Worm (Caenorhabditis elegans) whole organism, late embryonic: ENCODE measurements around the gene F59A1.6.

Experiments used
- T23F11.4 ChIP-seq: fragments of 200-800 bp; sonication (Bioruptor generic); optimal IDR thresholded peaks from 2 replicates; lab custom pipeline; 2018; ENCODE audit warnings: mild to moderate bottlenecking, missing genetic modification characterization, missing compliant biosample characterization
- dmd-4 ChIP-seq: sonication (generic microtip); optimal IDR thresholded peaks from 2 replicates; lab custom pipeline; 2016; ENCODE audit warnings: borderline replicate concordance, missing genetic modification characterization, missing compliant biosample characterization
- elt-2 ChIP-seq: sonication (generic microtip); optimal IDR thresholded peaks from 2 replicates; lab custom pipeline; 2016; ENCODE audit warnings: missing genetic modification reagents, missing genetic modification characterization, missing compliant biosample characterization
- ets-4 ChIP-seq: sonication (generic microtip); optimal IDR thresholded peaks from 2 replicates; lab custom pipeline; 2016; ENCODE audit warnings: missing genetic modification characterization, missing compliant biosample characterization
- fkh-10 ChIP-seq: fragments of 150-350 bp; optimal IDR thresholded peaks from 2 replicates; lab custom pipeline; 2014; ENCODE audit warnings: missing biosample characterization, missing genetic modification reagents, missing genetic modification characterization
- hlh-15 ChIP-seq: sonication (generic microtip); optimal IDR thresholded peaks from 2 replicates; lab custom pipeline; 2016; ENCODE audit warnings: missing genetic modification characterization, missing compliant biosample characterization
- hlh-6 ChIP-seq: sonication (generic microtip); optimal IDR thresholded peaks from 2 replicates; lab custom pipeline; 2016; ENCODE audit warnings: missing genotype, missing genetic modification characterization, missing compliant biosample characterization
- nhr-11 ChIP-seq: fragments of 150-350 bp; optimal IDR thresholded peaks from 2 replicates; lab custom pipeline; 2014; ENCODE audit warnings: missing biosample characterization, missing genetic modification characterization
- pha-4 ChIP-seq: fragments of 150-350 bp; optimal IDR thresholded peaks from 2 replicates; lab custom pipeline; 2018; ENCODE audit warnings: missing biosample characterization, missing genetic modification reagents, missing genetic modification characterization
- sox-2 ChIP-seq: fragments of 200-800 bp; sonication (Bioruptor generic); IDR thresholded peaks from 2 replicates; pipeline ENCODE4 v1.3.6; 2022; ENCODE audit warnings: missing genetic modification reagents, missing genetic modification characterization, missing compliant biosample characterization
- sox-4 ChIP-seq: sonication (generic microtip); optimal IDR thresholded peaks from 2 replicates; lab custom pipeline; 2017; ENCODE audit warnings: mild to moderate bottlenecking, missing genetic modification characterization, inconsistent platforms, missing compliant biosample characterization
- unc-42 ChIP-seq: sonication (generic microtip); optimal IDR thresholded peaks from 2 replicates; lab custom pipeline; 2016; ENCODE audit warnings: missing genotype, missing genetic modification characterization, missing compliant biosample characterization

ce11 chrV:17705814-17706213 is 20.9 kb downstream of the F59A1.6 start, which contains the start of gene W06D12.6:
- TF ChIP-seq hlh-15 (tag; lab: Kevin White, UChicago) = no peak
- TF ChIP-seq ets-4 (tag; lab: Kevin White, UChicago) = no peak
- no peak for TF ChIP-seq pha-4
- no peak for TF ChIP-seq sox-4 (tag; lab: Kevin White, UChicago)
- no peak for TF ChIP-seq fkh-10 (GFP tag; lab: Kevin White, UChicago)
- no peak for TF ChIP-seq hlh-6 (tag; lab: Kevin White, UChicago)
- TF ChIP-seq elt-2 = no peak
- TF ChIP-seq unc-42 (tag; lab: Kevin White, UChicago) = no peak
- TF ChIP-seq T23F11.4 (GFP tag; lab: Kevin White, UChicago) = no peak
- no peak for TF ChIP-seq nhr-11
- no peak for TF ChIP-seq sox-2 (GFP tag; lab: Robert Waterston, UW)
- TF ChIP-seq dmd-4 (tag; lab: Kevin White, UChicago) = no peak
